Worm (Caenorhabditis elegans): ENCODE results near the gene gtap-1.

- peak; percentile 76 for TF ChIP-seq K09A11.1 (tag; optimal IDR thresholded peaks at IDR 0.05; ENCODE audit: insufficient read depth)
- peak; percentile 96 for TF ChIP-seq tbx-2 (tag; optimal IDR thresholded peaks at IDR 0.05)
- peak; percentile 65 for TF ChIP-seq hlh-6 (tag; optimal IDR thresholded peaks at IDR 0.05)
- peak; percentile 100 for TF ChIP-seq ama-1 (optimal IDR thresholded peaks at IDR 0.05)
- peak; percentile 65 for TF ChIP-seq fax-1 (tag; optimal IDR thresholded peaks at IDR 0.05)
- TF ChIP-seq elt-2 (tag; optimal IDR thresholded peaks at IDR 0.05): peak; percentile 99
- peak; percentile 63 for TF ChIP-seq lin-11 (tag; optimal IDR thresholded peaks at IDR 0.05)
- peak; percentile 94 for TF ChIP-seq ceh-14 (tag; optimal IDR thresholded peaks at IDR 0.05)
- peak; percentile 87 for TF ChIP-seq pros-1 (tag; optimal IDR thresholded peaks at IDR 0.05)
- TF ChIP-seq ttx-3 (tag; optimal IDR thresholded peaks at IDR 0.05): peak; percentile 70
These were observed 11.7 kb upstream of the gtap-1 start for ce11 chrII:5844694-5845129.
